Fruit fly (Drosophila melanogaster) whole organism, embryonic: ENCODE measurements around the gene APC4.

Experiments
- Blimp-1 ChIP-seq: fragments of 200-800 bp; sonication (Bioruptor generic); optimal IDR thresholded peaks from 3 replicates; lab custom pipeline; 2018; ENCODE audit warnings: missing biosample characterization, missing genetic modification characterization, mild to moderate bottlenecking, moderate library complexity, missing genetic modification reagents
- CG10654 ChIP-seq: fragments of 200-800 bp; sonication (Bioruptor generic); optimal IDR thresholded peaks from 2 replicates; lab custom pipeline; 2016; ENCODE audit warnings: missing biosample characterization, missing genetic modification characterization
- CG12391 ChIP-seq: fragments of 200-800 bp; sonication (Bioruptor generic); optimal IDR thresholded peaks from 3 replicates; lab custom pipeline; 2018; ENCODE audit warnings: missing biosample characterization, mild to moderate bottlenecking, missing genetic modification characterization, moderate library complexity
- CG14860 ChIP-seq: fragments of 200-800 bp; sonication (Bioruptor generic); IDR thresholded peaks from 3 replicates; pipeline ENCODE4 v1.3.6; 2022; ENCODE audit warnings: missing biosample characterization, missing genetic modification characterization; ENCODE audit not compliant: partially characterized antibody
- CG14965 ChIP-seq: fragments of 200-800 bp; sonication (Bioruptor generic); optimal IDR thresholded peaks from 2 replicates; lab custom pipeline; 2016; ENCODE audit warnings: missing biosample characterization, missing genetic modification characterization, borderline replicate concordance
- CG16815 ChIP-seq: fragments of 200-800 bp; sonication (Bioruptor generic); optimal IDR thresholded peaks from 3 replicates; lab custom pipeline; 2017; ENCODE audit warnings: missing biosample characterization, mild to moderate bottlenecking, missing genetic modification characterization
- CG17829 ChIP-seq: fragments of 200-800 bp; optimal IDR thresholded peaks from 2 replicates; lab custom pipeline; 2019; ENCODE audit warnings: missing biosample characterization, mild to moderate bottlenecking, missing genetic modification characterization, moderate library complexity
- CG2678 ChIP-seq: fragments of 200-800 bp; sonication (Bioruptor generic); optimal IDR thresholded peaks from 3 replicates; lab custom pipeline; 2019; ENCODE audit warnings: missing biosample characterization, mild to moderate bottlenecking, missing genetic modification characterization, moderate library complexity
- CG30431 ChIP-seq: fragments of 200-800 bp; sonication (Bioruptor generic); optimal IDR thresholded peaks from 2 replicates; lab custom pipeline; 2017; ENCODE audit warnings: missing biosample characterization, missing genetic modification characterization
- CG31224 ChIP-seq: fragments of 200-800 bp; sonication (Bioruptor generic); IDR thresholded peaks from 2 replicates; pipeline ENCODE4 v1.3.6; 2022; ENCODE audit warnings: missing biosample characterization, missing genetic modification characterization
- CG3407 ChIP-seq: fragments of 200-800 bp; sonication (Bioruptor generic); optimal IDR thresholded peaks from 2 replicates; lab custom pipeline; 2018; ENCODE audit warnings: missing biosample characterization, mild to moderate bottlenecking, missing genetic modification characterization
- CG3838 ChIP-seq: fragments of 200-800 bp; sonication (Bioruptor generic); optimal IDR thresholded peaks from 3 replicates; lab custom pipeline; 2016; ENCODE audit warnings: missing biosample characterization, missing genetic modification characterization
- CG4360 ChIP-seq: fragments of 200-800 bp; sonication (Bioruptor generic); IDR thresholded peaks from 2 replicates; pipeline ENCODE4 v1.3.6; 2022; ENCODE audit warnings: missing biosample characterization, missing genetic modification characterization
- CG6689 ChIP-seq: fragments of 200-800 bp; sonication (Bioruptor generic); IDR thresholded peaks from 2 replicates; pipeline ENCODE4 v1.3.6; 2022; ENCODE audit warnings: missing biosample characterization, missing genetic modification characterization
- CG7839 ChIP-seq: fragments of 200-800 bp; sonication (Bioruptor generic); optimal IDR thresholded peaks from 3 replicates; lab custom pipeline; 2018; ENCODE audit warnings: missing biosample characterization, mild to moderate bottlenecking, missing genetic modification characterization, moderate library complexity
- CG8290 ChIP-seq, 3 experiments: fragments of 200-800 bp; sonication (Bioruptor generic); optimal IDR thresholded peaks; 2 replicates each; lab custom pipeline; 2016 to 2019; ENCODE audit warnings: missing biosample characterization in 3 of 3, missing genetic modification characterization in 3 of 3, mild to moderate bottlenecking in 2 of 3, moderate library complexity in 1 of 3
- CG9727 ChIP-seq: fragments of 200-800 bp; sonication (Bioruptor generic); optimal IDR thresholded peaks from 3 replicates; lab custom pipeline; 2017; ENCODE audit warnings: missing biosample characterization, mild to moderate bottlenecking, missing genetic modification characterization
- Camta ChIP-seq: fragments of 200-800 bp; sonication (Bioruptor generic); optimal IDR thresholded peaks from 2 replicates; lab custom pipeline; 2016; ENCODE audit warnings: missing biosample characterization, missing genetic modification characterization
- CrebB ChIP-seq: fragments of 200-800 bp; sonication (Bioruptor generic); optimal IDR thresholded peaks from 3 replicates; lab custom pipeline; 2018; ENCODE audit warnings: missing biosample characterization, mild to moderate bottlenecking, missing genetic modification characterization
- Elba2 ChIP-seq: fragments of 200-800 bp; sonication (Bioruptor generic); optimal IDR thresholded peaks from 3 replicates; lab custom pipeline; 2016; ENCODE audit warnings: missing biosample characterization, missing genetic modification characterization
- Mad ChIP-seq: fragments of 200-800 bp; sonication (Bioruptor generic); optimal IDR thresholded peaks from 2 replicates; lab custom pipeline; 2016; ENCODE audit warnings: missing biosample characterization, missing genetic modification characterization
- Myb ChIP-seq: fragments of 200-800 bp; sonication (Bioruptor generic); optimal IDR thresholded peaks from 2 replicates; lab custom pipeline; 2016; ENCODE audit warnings: missing biosample characterization, missing genetic modification characterization
- Opbp ChIP-seq: fragments of 200-800 bp; sonication (Bioruptor generic); IDR thresholded peaks from 3 replicates; pipeline ENCODE4 v1.3.6; 2022; ENCODE audit warnings: missing biosample characterization, missing genetic modification characterization; ENCODE audit not compliant: partially characterized antibody
- Ptx1 ChIP-seq: fragments of 200-800 bp; sonication (Bioruptor generic); IDR thresholded peaks from 2 replicates; pipeline ENCODE4 v1.3.6; 2022; ENCODE audit warnings: missing biosample characterization, missing genetic modification characterization
- TFAM ChIP-seq: fragments of 200-800 bp; sonication (Bioruptor generic); optimal IDR thresholded peaks from 2 replicates; lab custom pipeline; 2017; ENCODE audit warnings: missing biosample characterization, missing genetic modification characterization, inconsistent platforms
- Trl ChIP-seq, 3 experiments: fragments of >200 bp in 2 of 3; fragments of 200-800 bp in 1 of 3; sonication (Bioruptor generic) in 1 of 3; optimal IDR thresholded peaks; 2 replicates in 1 of 3; 3 replicates in 2 of 3; lab custom pipeline; 2016 to 2017; ENCODE audit warnings: missing biosample characterization in 1 of 3, missing genetic modification characterization in 1 of 3
- aop ChIP-seq: fragments of 200-800 bp; sonication (Bioruptor generic); IDR thresholded peaks from 2 replicates; pipeline ENCODE4 v1.3.6; 2022; ENCODE audit warnings: missing biosample characterization, missing genetic modification characterization
- btn ChIP-seq: fragments of 200-800 bp; sonication (Bioruptor generic); optimal IDR thresholded peaks from 2 replicates; lab custom pipeline; 2016; ENCODE audit warnings: missing biosample characterization, missing genetic modification characterization
- cad ChIP-seq: fragments of >200 bp; optimal IDR thresholded peaks from 2 replicates; lab custom pipeline; 2017; ENCODE audit warnings: missing biosample characterization, missing genetic modification characterization
- cg ChIP-seq: fragments of 200-800 bp; sonication (Bioruptor generic); optimal IDR thresholded peaks from 3 replicates; lab custom pipeline; 2019; ENCODE audit warnings: missing biosample characterization, mild to moderate bottlenecking, missing genetic modification characterization, moderate library complexity
- crol ChIP-seq: fragments of 200-800 bp; sonication (Bioruptor generic); IDR thresholded peaks from 2 replicates; pipeline ENCODE4 v1.3.6; 2022; ENCODE audit warnings: missing biosample characterization, missing genetic modification characterization
- dysf ChIP-seq: fragments of 200-800 bp; sonication (Bioruptor generic); IDR thresholded peaks from 3 replicates; pipeline ENCODE4 v1.3.6; 2022; ENCODE audit warnings: missing biosample characterization, missing genetic modification characterization
- ewg ChIP-seq: fragments of 200-800 bp; sonication (Bioruptor generic); optimal IDR thresholded peaks from 3 replicates; lab custom pipeline; 2017; ENCODE audit warnings: mild to moderate bottlenecking, missing biosample characterization, missing genetic modification reagents, missing genetic modification characterization
- gt ChIP-seq: fragments of 200-800 bp; sonication (Bioruptor generic); IDR thresholded peaks from 2 replicates; pipeline ENCODE4 v1.3.6; 2022; ENCODE audit warnings: missing biosample characterization, missing genetic modification characterization
- h ChIP-seq: fragments of >200 bp; optimal IDR thresholded peaks from 2 replicates; lab custom pipeline; 2017
- insv ChIP-seq, 2 experiments: fragments of 200-800 bp; sonication (Bioruptor generic); optimal IDR thresholded peaks; 3 replicates each; lab custom pipeline; 2016 to 2018; ENCODE audit warnings: missing biosample characterization in 2 of 2, missing genetic modification characterization in 2 of 2
- kah ChIP-seq: fragments of 200-800 bp; sonication (Bioruptor generic); optimal IDR thresholded peaks from 2 replicates; lab custom pipeline; 2018; ENCODE audit warnings: missing biosample characterization, mild to moderate bottlenecking, missing genetic modification characterization
- kay ChIP-seq: fragments of 200-800 bp; sonication (Bioruptor generic); optimal IDR thresholded peaks from 2 replicates; lab custom pipeline; 2016; ENCODE audit warnings: missing biosample characterization, missing genetic modification characterization
- lilli ChIP-seq: fragments of 200-800 bp; sonication (Bioruptor generic); optimal IDR thresholded peaks from 3 replicates; lab custom pipeline; 2016; ENCODE audit warnings: missing biosample characterization, missing genetic modification characterization
- mam ChIP-seq: fragments of 200-800 bp; sonication (Bioruptor generic); optimal IDR thresholded peaks from 3 replicates; lab custom pipeline; 2016; ENCODE audit warnings: missing biosample characterization, missing genetic modification characterization
- nerfin-1 ChIP-seq: fragments of 200-800 bp; sonication (Bioruptor generic); optimal IDR thresholded peaks from 3 replicates; lab custom pipeline; 2019; ENCODE audit warnings: missing biosample characterization, mild to moderate bottlenecking, missing genetic modification characterization, moderate library complexity
- pzg ChIP-seq: fragments of 200-800 bp; sonication (Bioruptor generic); optimal IDR thresholded peaks from 3 replicates; lab custom pipeline; 2018; ENCODE audit warnings: missing biosample characterization, mild to moderate bottlenecking, missing genetic modification characterization, moderate library complexity
- rib ChIP-seq: fragments of 200-800 bp; sonication (Bioruptor generic); IDR thresholded peaks from 2 replicates; pipeline ENCODE4 v1.3.6; 2022; ENCODE audit warnings: missing biosample characterization, missing genetic modification characterization
- so ChIP-seq: fragments of 200-800 bp; sonication (Bioruptor generic); IDR thresholded peaks from 3 replicates; pipeline ENCODE4 v1.3.6; 2022; ENCODE audit warnings: missing biosample characterization, missing genetic modification characterization
- stc ChIP-seq: fragments of 200-800 bp; sonication (Bioruptor generic); IDR thresholded peaks from 2 replicates; pipeline ENCODE4 v1.3.6; 2022; ENCODE audit warnings: missing biosample characterization, missing genetic modification characterization
- stwl ChIP-seq: fragments of 200-800 bp; sonication (Bioruptor generic); optimal IDR thresholded peaks from 3 replicates; lab custom pipeline; 2018; ENCODE audit warnings: missing biosample characterization, mild to moderate bottlenecking, missing genetic modification characterization, moderate library complexity
- unpg ChIP-seq: fragments of 200-800 bp; sonication (Bioruptor generic); optimal IDR thresholded peaks from 3 replicates; lab custom pipeline; 2018; ENCODE audit warnings: missing biosample characterization, mild to moderate bottlenecking, missing genetic modification characterization, moderate library complexity
- vvl ChIP-seq: fragments of 200-800 bp; sonication (Bioruptor generic); IDR thresholded peaks from 2 replicates; pipeline ENCODE4 v1.3.6; 2022; ENCODE audit warnings: missing biosample characterization, missing genetic modification characterization
- wor ChIP-seq: fragments of 200-800 bp; sonication (Bioruptor generic); IDR thresholded peaks from 2 replicates; pipeline ENCODE4 v1.3.6; 2022; ENCODE audit warnings: missing biosample characterization, missing genetic modification characterization
- zfh1 ChIP-seq: fragments of 200-800 bp; sonication (Bioruptor generic); IDR thresholded peaks from 3 replicates; pipeline ENCODE4 v1.3.6; 2022; ENCODE audit warnings: missing biosample characterization, missing genetic modification characterization

The APC4 gene

DNA sequence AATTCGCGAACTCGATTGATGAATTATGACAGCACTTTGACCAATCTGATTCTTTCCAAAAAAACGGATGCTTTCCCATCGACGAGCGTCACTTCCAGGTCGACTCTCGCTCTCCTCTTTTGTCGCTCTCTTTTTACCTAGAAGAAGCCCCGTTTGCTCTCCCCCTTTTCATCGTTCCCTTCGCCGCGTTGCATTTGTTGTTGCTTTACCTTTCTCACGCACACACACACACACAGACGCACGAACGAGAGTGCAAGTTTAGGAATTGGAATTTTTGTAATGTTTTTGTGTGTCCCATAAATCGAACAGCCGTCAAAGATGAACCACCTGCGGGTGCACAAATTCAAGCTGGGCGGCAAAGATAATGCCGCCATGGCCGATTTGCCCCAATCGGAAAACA is 33.8 kb upstream of the APC4 start:
- TF ChIP-seq CG14860 (GFP tag; lab: Robert Waterston, UW), result no peak
- no peak for TF ChIP-seq kay (GFP tag; lab: Kevin White, UChicago)
- no peak for TF ChIP-seq unpg (GFP tag; lab: Kevin White, UChicago)
- TF ChIP-seq CG4360 (GFP tag; lab: Robert Waterston, UW), result peak; percentile 69
- TF ChIP-seq CrebB (tag; lab: Kevin White, UChicago), result no peak
- peak; percentile 31 for TF ChIP-seq kah (GFP tag; lab: Kevin White, UChicago)
- no peak for TF ChIP-seq mam (GFP tag; lab: Kevin White, UChicago)
- TF ChIP-seq crol, result peak; percentile 42
- no peak for TF ChIP-seq CG30431 (GFP tag; lab: Kevin White, UChicago)
- no peak for TF ChIP-seq Elba2 (GFP tag; lab: Kevin White, UChicago)
- TF ChIP-seq nerfin-1 (tag; lab: Kevin White, UChicago), result no peak
- TF ChIP-seq Trl (optimal IDR thresholded peaks at IDR 0.05; lab: Kevin White, UChicago), result peak; percentile 6 to 53
- TF ChIP-seq Trl (GFP tag; optimal IDR thresholded peaks at IDR 0.05; lab: Kevin White, UChicago), result no peak
- no peak for TF ChIP-seq CG9727 (GFP tag; lab: Kevin White, UChicago)
- TF ChIP-seq gt (GFP tag; lab: Robert Waterston, UW), result no peak
- peak; percentile 32 for TF ChIP-seq cg (GFP tag; lab: Kevin White, UChicago)
- no peak for TF ChIP-seq Myb (GFP tag; lab: Kevin White, UChicago)
- no peak for TF ChIP-seq insv (GFP tag; optimal IDR thresholded peaks at IDR 0.05; lab: Kevin White, UChicago)
- peak; percentile 69 for TF ChIP-seq Blimp-1
- no peak for TF ChIP-seq Ptx1 (GFP tag; lab: Robert Waterston, UW)
- no peak for TF ChIP-seq CG8290 (GFP tag; optimal IDR thresholded peaks at IDR 0.05; lab: Kevin White, UChicago)
- TF ChIP-seq CG8290 (tag; optimal IDR thresholded peaks at IDR 0.05; lab: Kevin White, UChicago), result no peak
- TF ChIP-seq zfh1 (GFP tag; lab: Robert Waterston, UW), result no peak
- TF ChIP-seq ewg (GFP tag; lab: Kevin White, UChicago), result no peak

DNA sequence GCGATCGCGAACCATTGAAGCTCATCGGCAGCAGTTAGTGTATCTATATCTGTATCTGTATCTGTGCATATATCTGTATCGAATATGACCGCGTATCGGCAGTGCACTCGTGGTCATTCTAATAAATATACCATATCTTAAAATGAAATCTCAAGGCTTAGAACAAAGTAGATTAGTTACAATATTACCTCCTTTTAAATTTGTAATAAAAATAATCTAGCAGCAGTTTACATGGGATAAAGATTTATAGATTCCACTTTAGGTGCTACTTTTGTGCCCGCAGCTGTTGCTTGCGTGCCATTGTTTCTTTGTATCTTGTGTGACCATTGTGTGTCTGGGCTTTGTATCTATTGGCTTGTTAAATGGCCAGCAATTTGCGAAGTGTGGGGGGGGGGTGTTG is 22.7 kb upstream of the APC4 start:
- TF ChIP-seq CG31224 (GFP tag; lab: Robert Waterston, UW) (no peak), dysf (GFP tag; lab: Robert Waterston, UW) (peak; percentile 84), stc (GFP tag; lab: Robert Waterston, UW) (0 out of 2 replicates have a peak, but pooled peaks have one; percentile 39), vvl (GFP tag; lab: Robert Waterston, UW) (peak; percentile 86), CG9727 (GFP tag; lab: Kevin White, UChicago) (peak; percentile 49), rib (no peak), lilli (peak; percentile 53), CG6689 (GFP tag; lab: Robert Waterston, UW) (peak; percentile 83), CG2678 (tag; lab: Kevin White, UChicago) (peak; percentile 87), CG17829 (tag; lab: Kevin White, UChicago) (peak; percentile 55), CG3407 (GFP tag; lab: Kevin White, UChicago) (peak; percentile 57), Camta (GFP tag; lab: Kevin White, UChicago) (peak; percentile 52), CG10654 (GFP tag; lab: Kevin White, UChicago) (peak; percentile 58), TFAM (GFP tag; lab: Kevin White, UChicago) (no peak), Mad (GFP tag; lab: Kevin White, UChicago) (peak; percentile 6), h (no peak), unpg (GFP tag; lab: Kevin White, UChicago) (peak; percentile 89), btn (GFP tag; lab: Kevin White, UChicago) (no peak), CG16815 (GFP tag; lab: Kevin White, UChicago) (peak; percentile 34), Opbp (no peak), aop (no peak), CG12391 (tag; lab: Kevin White, UChicago) (peak; percentile 84), so (GFP tag; lab: Robert Waterston, UW) (peak; percentile 71; the same call in 2 of the 3 replicates), stwl (tag; lab: Kevin White, UChicago) (no peak), wor (GFP tag; lab: Robert Waterston, UW) (peak; percentile 62), pzg (GFP tag; lab: Kevin White, UChicago) (no peak), cad (GFP tag; lab: Kevin White, UChicago) (no peak), CG14965 (GFP tag; lab: Kevin White, UChicago) (no peak), CG7839 (tag; lab: Kevin White, UChicago) (peak; percentile 75), CG3838 (GFP tag; lab: Kevin White, UChicago) (no peak)
